Worm (Caenorhabditis elegans) whole organism, mixed stage, embryonic: ENCODE data around the gene dpy-13.

Source experiments
- blmp-1 ChIP-seq: fragments of 150-350 bp; optimal IDR thresholded peaks from 2 replicates; lab custom pipeline; 2014; ENCODE audit warnings: missing biosample characterization, missing genetic modification characterization
- drap-1 ChIP-seq: fragments of 200-800 bp; sonication (Bioruptor generic); optimal IDR thresholded peaks from 3 replicates; lab custom pipeline; 2018; ENCODE audit warnings: mild to moderate bottlenecking, missing genetic modification characterization, missing compliant biosample characterization
- lin-13 ChIP-seq: fragments of 150-350 bp; optimal IDR thresholded peaks from 2 replicates; lab custom pipeline; 2014; ENCODE audit warnings: missing biosample characterization, missing genetic modification characterization
- mep-1 ChIP-seq: fragments of 150-350 bp; optimal IDR thresholded peaks from 2 replicates; lab custom pipeline; 2017; ENCODE audit warnings: missing biosample characterization, missing genetic modification reagents, missing genetic modification characterization, inconsistent platforms
- nhr-12 ChIP-seq: fragments of 150-350 bp; optimal IDR thresholded peaks from 2 replicates; lab custom pipeline; 2014; ENCODE audit warnings: missing biosample characterization, missing genetic modification characterization
- nhr-76 ChIP-seq: sonication (generic microtip); optimal IDR thresholded peaks from 2 replicates; lab custom pipeline; 2017; ENCODE audit warnings: missing biosample characterization, missing genetic modification characterization
- pha-4 ChIP-seq: fragments of 150-350 bp; optimal IDR thresholded peaks from 2 replicates; lab custom pipeline; 2018; ENCODE audit warnings: missing biosample characterization, missing genetic modification reagents, missing genetic modification characterization
- snpc-4 ChIP-seq: fragments of 150-350 bp; optimal IDR thresholded peaks from 2 replicates; lab custom pipeline; 2014; ENCODE audit warnings: missing biosample characterization, missing genetic modification characterization
- sptf-1 ChIP-seq: sonication (generic microtip); optimal IDR thresholded peaks from 2 replicates; lab custom pipeline; 2017; ENCODE audit warnings: mild to moderate bottlenecking, missing genetic modification characterization, moderate library complexity, missing compliant biosample characterization
- unc-62 ChIP-seq: fragments of 150-350 bp; optimal IDR thresholded peaks from 2 replicates; lab custom pipeline; 2014; ENCODE audit warnings: missing biosample characterization, missing genetic modification reagents, missing genetic modification characterization

- TF ChIP-seq lin-13 (no peak), blmp-1 (no peak), unc-62 (no peak), sptf-1 (tag; lab: Kevin White, UChicago) (no peak), nhr-76 (no peak), pha-4 (tag; lab: Kevin White, UChicago) (no peak), drap-1 (GFP tag; lab: Kevin White, UChicago) (no peak), nhr-12 (no peak), snpc-4 (tag; lab: Kevin White, UChicago) (no peak), mep-1 (tag; lab: Kevin White, UChicago) (no peak)
Observed at ce11 chrIV:4244510-4244909, 9.1 kb downstream of the dpy-13 start, which contains the start of gene col-34.
